Fruit fly (Drosophila melanogaster): ENCODE data around the gene CG17917.

dm6 chr3R:6311641-6312259 lies 30.0 kb upstream of the CG17917 start, which contains the start of gene Osi17:
- no peak for TF ChIP-seq salm (tag; optimal IDR thresholded peaks at IDR 0.05)
- no peak for TF ChIP-seq Xrp1 (GFP tag; IDR thresholded peaks at IDR 0.05)
- TF ChIP-seq kay (GFP tag; optimal IDR thresholded peaks at IDR 0.05), result no peak
- TF ChIP-seq CG18262 (tag; optimal IDR thresholded peaks at IDR 0.05), result no peak
- no peak for TF ChIP-seq CG6272 (GFP tag; IDR thresholded peaks at IDR 0.05)
- no peak for TF ChIP-seq sug (tag; optimal IDR thresholded peaks at IDR 0.05)
- no peak for TF ChIP-seq Lim3 (GFP tag; IDR thresholded peaks at IDR 0.05)
- no peak for TF ChIP-seq Dfd (GFP tag; optimal IDR thresholded peaks at IDR 0.05)
- no peak for TF ChIP-seq dm (GFP tag; optimal IDR thresholded peaks at IDR 0.05)
